Worm (Caenorhabditis elegans): Measurements from ENCODE around the gene frpr-3.
A peak's percentile ranks its signal among the peaks of the same experiment; 100 is the strongest.

The frpr-3 gene

ce11 chrV:7770961-7771360, at the start of gene frpr-3:
TSS of gene frpr-3 (plus strand) at chrV:7771261.
- TF ChIP-seq med-1 (GFP tag; optimal IDR thresholded peaks at IDR 0.05; ENCODE audit: insufficient read depth) (no peak), ztf-23 (GFP tag; IDR thresholded peaks at IDR 0.05) (no peak), ref-1 (GFP tag; conservative IDR thresholded peaks at IDR 0.05) (no peak), tab-1 (GFP tag; IDR thresholded peaks at IDR 0.05) (no peak), flt-1 (GFP tag; IDR thresholded peaks at IDR 0.05) (no peak), ztf-29 (GFP tag; IDR thresholded peaks at IDR 0.05) (no peak), cog-1 (tag; optimal IDR thresholded peaks at IDR 0.05) (no peak), klf-2 (GFP tag; conservative IDR thresholded peaks at IDR 0.05) (no peak), T22C8.4 (GFP tag; IDR thresholded peaks at IDR 0.05) (no peak)

DNA sequence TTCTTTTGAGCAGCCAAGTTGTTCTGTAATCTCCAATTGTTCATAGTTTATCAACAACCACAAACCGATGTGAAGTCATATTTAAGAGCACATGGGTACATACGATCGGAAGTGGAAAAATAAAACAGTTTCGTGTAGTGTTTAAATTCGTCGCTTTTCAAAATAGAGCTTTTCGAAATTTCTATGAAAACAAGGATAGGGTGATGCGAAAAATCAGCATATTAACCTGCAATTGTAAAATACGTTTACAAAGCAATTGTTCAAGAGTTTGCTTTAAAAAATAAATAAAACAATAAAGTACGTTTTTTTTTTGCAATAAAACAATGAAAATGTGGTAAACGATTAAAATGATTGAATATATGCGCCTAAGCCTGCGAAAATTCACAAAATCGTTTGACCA, 49.1 kb upstream of the frpr-3 start, which contains the start of gene ZK105.14:
Gene ZK105.14, minus strand, starts transcription at position 101 of the 400 bp plus-strand sequence.
- TF ChIP-seq klf-2 (GFP tag; conservative IDR thresholded peaks at IDR 0.05) (no peak), tab-1 (GFP tag; IDR thresholded peaks at IDR 0.05) (no peak), flt-1 (GFP tag; IDR thresholded peaks at IDR 0.05) (no peak), ref-1 (GFP tag; conservative IDR thresholded peaks at IDR 0.05) (no peak), cog-1 (tag; optimal IDR thresholded peaks at IDR 0.05) (no peak), T22C8.4 (GFP tag; IDR thresholded peaks at IDR 0.05) (no peak), ztf-29 (GFP tag; IDR thresholded peaks at IDR 0.05) (no peak), med-1 (GFP tag; optimal IDR thresholded peaks at IDR 0.05; ENCODE audit: insufficient read depth) (no peak), ztf-23 (GFP tag; IDR thresholded peaks at IDR 0.05) (no peak)

ce11 chrV:7723967-7724544, 47.0 kb upstream of the frpr-3 start, which contains the start of the genes ZK105.6 and ZK105.8:
TSS of gene ZK105.6 (minus strand) at chrV:7724067.
TSS of gene ZK105.8 (plus strand) at chrV:7724494.
- TF ChIP-seq T22C8.4 (GFP tag; IDR thresholded peaks at IDR 0.05) (no peak), ztf-29 (GFP tag; IDR thresholded peaks at IDR 0.05) (no peak), ref-1 (GFP tag; conservative IDR thresholded peaks at IDR 0.05) (no peak), klf-2 (GFP tag; conservative IDR thresholded peaks at IDR 0.05) (no peak), tab-1 (GFP tag; IDR thresholded peaks at IDR 0.05) (no peak), ztf-23 (GFP tag; IDR thresholded peaks at IDR 0.05) (no peak), med-1 (GFP tag; optimal IDR thresholded peaks at IDR 0.05; ENCODE audit: insufficient read depth) (no peak), cog-1 (tag; optimal IDR thresholded peaks at IDR 0.05) (no peak), flt-1 (GFP tag; IDR thresholded peaks at IDR 0.05) (no peak)

DNA sequence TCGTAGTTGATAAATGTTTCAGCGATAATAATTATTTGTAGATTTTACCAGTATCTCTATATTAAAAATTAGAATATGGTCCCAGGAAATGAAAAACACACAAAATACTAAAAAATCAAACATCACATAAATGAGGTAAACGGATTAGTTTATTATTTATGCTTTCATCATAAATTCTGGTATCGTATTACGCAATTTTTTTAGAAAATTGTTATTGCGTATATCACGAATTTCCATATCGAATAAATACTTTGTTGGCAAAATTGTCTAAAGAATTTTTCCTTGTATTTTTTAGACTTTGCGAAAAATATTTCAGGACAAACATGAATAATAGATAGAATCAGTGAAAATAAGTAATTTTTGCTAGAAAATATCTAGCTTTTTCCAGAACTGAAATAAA, 44.9 kb upstream of the frpr-3 start:
- TF ChIP-seq med-1 (GFP tag; optimal IDR thresholded peaks at IDR 0.05; ENCODE audit: insufficient read depth) (no peak), ztf-23 (GFP tag; IDR thresholded peaks at IDR 0.05) (no peak), flt-1 (GFP tag; IDR thresholded peaks at IDR 0.05) (no peak), klf-2 (GFP tag; conservative IDR thresholded peaks at IDR 0.05) (no peak), ztf-29 (GFP tag; IDR thresholded peaks at IDR 0.05) (no peak)

DNA sequence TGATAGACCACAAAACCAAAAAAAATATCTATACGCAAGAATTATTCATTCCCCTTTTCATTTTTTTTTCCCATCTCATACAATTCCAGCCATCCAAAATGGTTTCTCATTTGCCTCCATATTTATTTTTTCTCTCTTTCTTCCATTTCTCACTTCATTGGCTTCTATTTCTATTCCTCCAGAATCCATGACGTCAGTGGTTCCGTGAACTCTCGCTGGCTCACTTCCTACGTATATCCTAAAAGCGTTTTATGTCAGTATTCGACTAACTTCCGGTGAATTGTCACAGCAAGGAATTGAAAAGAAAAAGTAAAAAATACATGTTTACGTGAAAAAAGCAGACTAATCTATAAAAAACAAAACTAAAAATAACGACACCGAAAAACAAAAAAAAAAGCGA, 44.1 kb upstream of the frpr-3 start:
- no peak for TF ChIP-seq T22C8.4 (GFP tag; IDR thresholded peaks at IDR 0.05)
- no peak for TF ChIP-seq cog-1 (tag; optimal IDR thresholded peaks at IDR 0.05)
- no peak for TF ChIP-seq tab-1 (GFP tag; IDR thresholded peaks at IDR 0.05)

ce11 chrV:7728003-7728678, 42.9 kb upstream of the frpr-3 start:
- peak; percentile 48 for TF ChIP-seq cog-1 (tag; optimal IDR thresholded peaks at IDR 0.05)
- TF ChIP-seq klf-2 (GFP tag; conservative IDR thresholded peaks at IDR 0.05) = 0 out of 2 replicates have a peak, but pooled peaks have one; percentile 36
- 0 out of 2 replicates have a peak, but pooled peaks have one; percentile 41 for TF ChIP-seq flt-1 (GFP tag; IDR thresholded peaks at IDR 0.05)
- TF ChIP-seq ztf-29 (GFP tag; IDR thresholded peaks at IDR 0.05) = no peak

DNA sequence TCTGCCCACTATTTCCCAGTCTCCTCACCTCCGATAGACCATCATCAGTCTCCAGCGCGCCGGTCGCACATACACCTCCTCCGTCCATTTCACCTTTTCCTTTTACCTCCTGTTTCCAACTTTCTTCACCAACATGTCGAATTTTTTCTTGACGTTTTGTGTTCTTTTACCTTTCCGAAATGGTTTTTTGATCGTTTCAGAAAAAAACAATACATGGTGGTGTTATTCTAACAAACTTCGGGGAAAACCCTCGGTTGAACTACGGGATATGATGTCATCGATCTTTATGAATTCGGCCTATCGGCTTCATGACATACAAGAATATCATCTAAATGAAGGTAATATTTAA, 42.4 kb upstream of the frpr-3 start, which contains the start of gene Y97E10C.1:
Gene Y97E10C.1, plus strand, starts transcription at position 201 of the 349 bp plus-strand sequence.
- no peak for TF ChIP-seq ztf-29 (GFP tag; IDR thresholded peaks at IDR 0.05)
- no peak for TF ChIP-seq tab-1 (GFP tag; IDR thresholded peaks at IDR 0.05)
- TF ChIP-seq klf-2 (GFP tag; conservative IDR thresholded peaks at IDR 0.05) = no peak
- TF ChIP-seq cog-1 (tag; optimal IDR thresholded peaks at IDR 0.05) = no peak
- TF ChIP-seq med-1 (GFP tag; optimal IDR thresholded peaks at IDR 0.05; ENCODE audit: insufficient read depth) = no peak
- TF ChIP-seq ztf-23 (GFP tag; IDR thresholded peaks at IDR 0.05) = no peak
- no peak for TF ChIP-seq T22C8.4 (GFP tag; IDR thresholded peaks at IDR 0.05)
- no peak for TF ChIP-seq ref-1 (GFP tag; conservative IDR thresholded peaks at IDR 0.05)
- no peak for TF ChIP-seq flt-1 (GFP tag; IDR thresholded peaks at IDR 0.05)

- 0 out of 2 replicates have a peak, but pooled peaks have one; percentile 36 for TF ChIP-seq klf-2 (GFP tag; conservative IDR thresholded peaks at IDR 0.05)
- no peak for TF ChIP-seq cog-1 (tag; optimal IDR thresholded peaks at IDR 0.05)
- peak; percentile 77; the same call in 1 of the 2 replicates for TF ChIP-seq flt-1 (GFP tag; IDR thresholded peaks at IDR 0.05)
These were observed 40.6 kb upstream of the frpr-3 start for ce11 chrV:7730488-7730887.

DNA sequence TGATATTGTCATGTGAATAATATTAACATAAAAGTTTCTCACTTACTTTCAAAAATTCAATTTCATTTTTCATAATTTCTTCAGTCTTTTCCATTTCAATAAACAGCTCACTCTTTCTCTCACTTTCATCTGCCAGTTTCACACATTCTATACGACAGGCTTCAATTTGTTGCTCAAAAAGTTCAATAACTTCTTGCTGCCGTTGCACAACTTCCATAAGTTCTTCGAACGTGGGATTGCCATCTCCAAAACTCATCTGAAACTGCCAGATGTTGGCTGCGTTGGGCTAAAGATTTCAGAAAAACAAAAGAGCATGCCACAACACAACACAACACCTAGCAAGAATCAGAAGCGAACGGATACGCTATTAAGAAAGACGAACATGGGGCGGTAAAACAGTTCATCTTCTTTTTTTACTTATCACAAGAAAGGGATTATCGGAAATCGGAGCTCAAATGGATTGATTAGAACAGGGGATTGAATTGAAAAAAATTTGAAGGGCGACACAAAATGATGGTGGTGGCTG, 37.8 kb upstream of the frpr-3 start:
- TF ChIP-seq klf-2 (GFP tag; conservative IDR thresholded peaks at IDR 0.05) = no peak
- TF ChIP-seq med-1 (GFP tag; optimal IDR thresholded peaks at IDR 0.05; ENCODE audit: insufficient read depth) = no peak
- no peak for TF ChIP-seq T22C8.4 (GFP tag; IDR thresholded peaks at IDR 0.05)
- no peak for TF ChIP-seq tab-1 (GFP tag; IDR thresholded peaks at IDR 0.05)
- no peak for TF ChIP-seq ztf-29 (GFP tag; IDR thresholded peaks at IDR 0.05)
- TF ChIP-seq cog-1 (tag; optimal IDR thresholded peaks at IDR 0.05) = no peak
- TF ChIP-seq ref-1 (GFP tag; conservative IDR thresholded peaks at IDR 0.05) = no peak
- TF ChIP-seq flt-1 (GFP tag; IDR thresholded peaks at IDR 0.05) = no peak
- TF ChIP-seq ztf-23 (GFP tag; IDR thresholded peaks at IDR 0.05) = no peak

ce11 chrV:7734909-7735308, 36.2 kb upstream of the frpr-3 start, which contains the start of gene clic-1:
TSS of gene clic-1 (minus strand) at chrV:7734911.
- TF ChIP-seq flt-1 (GFP tag; IDR thresholded peaks at IDR 0.05) = peak; percentile 41; the same call in 1 of the 2 replicates
- peak; percentile 42 for TF ChIP-seq cog-1 (tag; optimal IDR thresholded peaks at IDR 0.05)
- TF ChIP-seq ztf-23 (GFP tag; IDR thresholded peaks at IDR 0.05) = peak; percentile 62
- TF ChIP-seq ref-1 (GFP tag; conservative IDR thresholded peaks at IDR 0.05) = no peak
